Fruit fly (Drosophila melanogaster): Measurements from ENCODE around the gene pic.
A peak's percentile ranks its signal among the peaks of the same experiment; 100 is the strongest.

Gene pic

dm6 chr3R:13063746-13064592 lies 11.9 kb downstream of the pic start (continued):
- TF ChIP-seq CG7963 (GFP tag; IDR thresholded peaks at IDR 0.05; ENCODE audit: partially characterized antibody) (no peak), zen2 (GFP tag; IDR thresholded peaks at IDR 0.05; ENCODE audit: partially characterized antibody) (no peak), CG7745 (tag; optimal IDR thresholded peaks at IDR 0.05) (no peak), ttk (GFP tag; IDR thresholded peaks at IDR 0.05) (peak; percentile 85), CG17829 (tag; optimal IDR thresholded peaks at IDR 0.05) (peak; percentile 28), sr (GFP tag; IDR thresholded peaks at IDR 0.05) (peak; percentile 94), Fer3 (tag; optimal IDR thresholded peaks at IDR 0.05) (no peak), unc-4 (GFP tag; IDR thresholded peaks at IDR 0.05; ENCODE audit: partially characterized antibody) (no peak), Optix (GFP tag; IDR thresholded peaks at IDR 0.05) (no peak), ham (GFP tag; IDR thresholded peaks at IDR 0.05) (no peak), CG14014 (GFP tag; IDR thresholded peaks at IDR 0.05) (no peak), odd (GFP tag; optimal IDR thresholded peaks at IDR 0.05) (peak; percentile 28), Scr (GFP tag; IDR thresholded peaks at IDR 0.05; ENCODE audit: partially characterized antibody) (no peak), CG12659 (GFP tag; optimal IDR thresholded peaks at IDR 0.05) (no peak), gsb (GFP tag; IDR thresholded peaks at IDR 0.05) (no peak), mirr (GFP tag; optimal IDR thresholded peaks at IDR 0.05) (peak; percentile 62), cg (GFP tag; optimal IDR thresholded peaks at IDR 0.05) (peak; percentile 100), CG7987 (GFP tag; optimal IDR thresholded peaks at IDR 0.05) (peak; percentile 20), her (GFP tag; optimal IDR thresholded peaks at IDR 0.05) (no peak), CG1233 (GFP tag; optimal IDR thresholded peaks at IDR 0.05) (peak; percentile 1), en (GFP tag; optimal IDR thresholded peaks at IDR 0.05) (no peak), Atf-2 (GFP tag; optimal IDR thresholded peaks at IDR 0.05) (no peak), jigr1 (GFP tag; IDR thresholded peaks at IDR 0.05) (no peak), CHES-1-like (GFP tag; optimal IDR thresholded peaks at IDR 0.05) (no peak), Nf-YA (GFP tag; IDR thresholded peaks at IDR 0.05) (peak; percentile 94), Adf1 (GFP tag; IDR thresholded peaks at IDR 0.05) (peak; percentile 60), sna (GFP tag; IDR thresholded peaks at IDR 0.05; ENCODE audit: partially characterized antibody) (0 out of 2 replicates have a peak, but pooled peaks have one; percentile 52), D19A (tag; optimal IDR thresholded peaks at IDR 0.05) (no peak), CG16863 (GFP tag; optimal IDR thresholded peaks at IDR 0.05) (peak; percentile 26), z (GFP tag; IDR thresholded peaks at IDR 0.05) (peak; percentile 81), Gsc (GFP tag; IDR thresholded peaks at IDR 0.05) (no peak), CG17568 (GFP tag; optimal IDR thresholded peaks at IDR 0.05) (no peak), eyg (GFP tag; optimal IDR thresholded peaks at IDR 0.05) (no peak), CG18476 (GFP tag; optimal IDR thresholded peaks at IDR 0.05) (no peak), Gug (GFP tag; IDR thresholded peaks at IDR 0.05) (peak; percentile 34; the same call in 1 of the 4 replicates), sug (tag; optimal IDR thresholded peaks at IDR 0.05) (no peak), Atf3 (GFP tag; optimal IDR thresholded peaks at IDR 0.05) (no peak), Dip2 (GFP tag; IDR thresholded peaks at IDR 0.05) (no peak), row (GFP tag; IDR thresholded peaks at IDR 0.05) (peak; percentile 73), CrebB (tag; optimal IDR thresholded peaks at IDR 0.05) (peak; percentile 39), CG16779 (GFP tag; IDR thresholded peaks at IDR 0.05) (no peak), CG17328 (GFP tag; IDR thresholded peaks at IDR 0.05) (0 out of 2 replicates have a peak, but pooled peaks have one; percentile 4), Doc3 (GFP tag; IDR thresholded peaks at IDR 0.05; ENCODE audit: partially characterized antibody) (no peak), gcm2 (GFP tag; optimal IDR thresholded peaks at IDR 0.05) (peak; percentile 8), Trl (optimal IDR thresholded peaks at IDR 0.05) (peak; percentile 35 to 63), Trl (GFP tag; optimal IDR thresholded peaks at IDR 0.05) (no peak), Asciz (GFP tag; optimal IDR thresholded peaks at IDR 0.05) (peak; percentile 21), CG4404 (GFP tag; IDR thresholded peaks at IDR 0.05) (no peak), CG3995 (GFP tag; optimal IDR thresholded peaks at IDR 0.05) (no peak), CG15696 (tag; optimal IDR thresholded peaks at IDR 0.05) (peak; percentile 39)

Data from whole organism, embryonic.